Worm (Caenorhabditis elegans) whole organism, young adult: Measurements from ENCODE around the gene thn-6.
A peak's percentile ranks its signal among the peaks of the same experiment; 100 is the strongest.

ENCODE experiments used
- C17E4.6 ChIP-seq: fragments of 200-800 bp; sonication (Bioruptor generic); IDR thresholded peaks from 2 replicates; pipeline ENCODE4 v1.3.6; 2022; ENCODE audit warnings: missing genetic modification reagents, missing genetic modification characterization, missing compliant biosample characterization
- F23B12.7 ChIP-seq: sonication (generic microtip); optimal IDR thresholded peaks from 2 replicates; lab custom pipeline; 2017; ENCODE audit warnings: missing genetic modification characterization, mild to moderate bottlenecking, missing compliant biosample characterization, antibody characterized with exemption, moderate library complexity; ENCODE audit not compliant: insufficient read depth
- F33H1.4 ChIP-seq: fragments of 200-800 bp; sonication (Bioruptor generic); IDR thresholded peaks from 2 replicates; pipeline ENCODE4 v1.3.6; 2022; ENCODE audit warnings: missing genetic modification reagents, missing genetic modification characterization, missing compliant biosample characterization
- F37B4.10 ChIP-seq: fragments of 200-800 bp; sonication (Bioruptor generic); IDR thresholded peaks from 2 replicates; pipeline ENCODE4 v1.3.6; 2022; ENCODE audit warnings: missing genetic modification characterization, missing compliant biosample characterization
- F39B2.1 ChIP-seq: fragments of 200-800 bp; sonication (Bioruptor generic); IDR thresholded peaks from 2 replicates; pipeline ENCODE4 v1.3.6; 2022; ENCODE audit warnings: missing genetic modification reagents, missing genetic modification characterization, missing compliant biosample characterization
- F49E8.2 ChIP-seq: sonication (generic microtip); optimal IDR thresholded peaks from 3 replicates; lab custom pipeline; 2017; ENCODE audit warnings: missing genetic modification characterization, mild to moderate bottlenecking, missing compliant biosample characterization, antibody characterized with exemption, moderate library complexity; ENCODE audit not compliant: insufficient read depth
- F55B11.4 ChIP-seq: sonication (generic microtip); optimal IDR thresholded peaks from 2 replicates; lab custom pipeline; 2016; ENCODE audit warnings: missing compliant biosample characterization, missing genetic modification characterization, borderline replicate concordance; ENCODE audit not compliant: insufficient read depth
- F57A8.1 ChIP-seq: fragments of 200-800 bp; sonication (Bioruptor generic); optimal IDR thresholded peaks from 2 replicates; lab custom pipeline; 2018; ENCODE audit warnings: mild to moderate bottlenecking, missing genetic modification characterization, moderate library complexity, missing compliant biosample characterization
- K11D2.4 ChIP-seq: fragments of 200-800 bp; sonication (Bioruptor generic); IDR thresholded peaks from 2 replicates; pipeline ENCODE4 v1.3.6; 2022; ENCODE audit warnings: missing genetic modification reagents, missing genetic modification characterization, missing compliant biosample characterization
- K12H6.12 ChIP-seq: fragments of 200-800 bp; sonication (Bioruptor generic); optimal IDR thresholded peaks from 2 replicates; lab custom pipeline; 2018; ENCODE audit warnings: mild to moderate bottlenecking, missing genetic modification characterization, missing compliant biosample characterization
- Y53F4B.3 ChIP-seq: fragments of 200-800 bp; sonication (Bioruptor generic); IDR thresholded peaks from 2 replicates; pipeline ENCODE4 v1.3.6; 2022; ENCODE audit warnings: missing genetic modification reagents, missing genetic modification characterization, missing compliant biosample characterization
- Y67H2A.10 ChIP-seq: fragments of 200-800 bp; sonication (Bioruptor generic); conservative IDR thresholded peaks from 2 replicates; pipeline ENCODE4 v1.3.6; 2022; ENCODE audit warnings: missing genetic modification reagents, missing genetic modification characterization, missing compliant biosample characterization
- Y79H2A.3 ChIP-seq: fragments of 200-800 bp; sonication (Bioruptor generic); conservative IDR thresholded peaks from 2 replicates; pipeline ENCODE4 v1.3.6; 2022; ENCODE audit warnings: missing genetic modification reagents, missing genetic modification characterization, missing compliant biosample characterization
- bed-2 ChIP-seq: fragments of 200-800 bp; sonication (Bioruptor generic); IDR thresholded peaks from 2 replicates; pipeline ENCODE4 v1.3.6; 2022; ENCODE audit warnings: missing genetic modification reagents, missing genetic modification characterization, missing compliant biosample characterization
- ceh-91 ChIP-seq: fragments of 200-800 bp; sonication (Bioruptor generic); IDR thresholded peaks from 2 replicates; pipeline ENCODE4 v1.3.6; 2022; ENCODE audit warnings: missing genetic modification reagents, missing genetic modification characterization, missing compliant biosample characterization
- dox-1 ChIP-seq: fragments of 200-800 bp; sonication (Bioruptor generic); IDR thresholded peaks from 2 replicates; pipeline ENCODE4 v1.3.6; 2022; ENCODE audit warnings: missing genetic modification reagents, missing genetic modification characterization, missing compliant biosample characterization
- dpff-1 ChIP-seq: sonication (generic microtip); optimal IDR thresholded peaks from 2 replicates; lab custom pipeline; 2017; ENCODE audit warnings: mild to moderate bottlenecking, missing genetic modification characterization, missing compliant biosample characterization
- egrh-3 ChIP-seq: fragments of 200-800 bp; sonication (Bioruptor generic); IDR thresholded peaks from 2 replicates; pipeline ENCODE4 v1.3.6; 2022; ENCODE audit warnings: missing genetic modification reagents, missing genetic modification characterization, missing compliant biosample characterization
- ekl-4 ChIP-seq: fragments of 200-800 bp; sonication (Bioruptor generic); IDR thresholded peaks from 2 replicates; pipeline ENCODE4 v1.3.6; 2022; ENCODE audit warnings: missing genetic modification reagents, missing genetic modification characterization, missing compliant biosample characterization
- ets-4 ChIP-seq: fragments of 200-800 bp; sonication (Bioruptor generic); optimal IDR thresholded peaks from 2 replicates; lab custom pipeline; 2018; ENCODE audit warnings: mild to moderate bottlenecking, missing genetic modification characterization, missing compliant biosample characterization
- him-1 ChIP-seq: sonication (generic microtip); optimal IDR thresholded peaks from 2 replicates; lab custom pipeline; 2016; ENCODE audit warnings: missing genotype, missing genetic modification reagents, missing genetic modification characterization, missing compliant biosample characterization
- hlh-26 ChIP-seq: fragments of 200-800 bp; sonication (Bioruptor generic); conservative IDR thresholded peaks from 2 replicates; pipeline ENCODE4 v1.3.6; 2022; ENCODE audit warnings: missing genetic modification reagents, missing genetic modification characterization, missing compliant biosample characterization
- hmg-1.2 ChIP-seq: fragments of 200-800 bp; sonication (Bioruptor generic); IDR thresholded peaks from 2 replicates; pipeline ENCODE4 v1.3.6; 2022; ENCODE audit warnings: missing genetic modification reagents, missing genetic modification characterization, missing compliant biosample characterization
- lag-1 ChIP-seq: fragments of 200-800 bp; sonication (Bioruptor generic); IDR thresholded peaks from 2 replicates; pipeline ENCODE4 v1.3.6; 2022; ENCODE audit warnings: missing genetic modification reagents, missing genetic modification characterization, missing compliant biosample characterization
- let-526 ChIP-seq: fragments of 200-800 bp; sonication (Bioruptor generic); IDR thresholded peaks from 2 replicates; pipeline ENCODE4 v1.3.6; 2022; ENCODE audit warnings: missing genetic modification reagents, missing genetic modification characterization, missing compliant biosample characterization
- lin-54 ChIP-seq: fragments of 200-800 bp; sonication (Bioruptor generic); optimal IDR thresholded peaks from 2 replicates; lab custom pipeline; 2018; ENCODE audit warnings: mild to moderate bottlenecking, missing genetic modification characterization, missing compliant biosample characterization
- lsl-1 ChIP-seq: fragments of 200-800 bp; sonication (Bioruptor generic); optimal IDR thresholded peaks from 2 replicates; lab custom pipeline; 2018; ENCODE audit warnings: mild to moderate bottlenecking, missing genetic modification characterization, moderate library complexity, missing compliant biosample characterization
- mxl-1 ChIP-seq: sonication (generic microtip); optimal IDR thresholded peaks from 2 replicates; lab custom pipeline; 2016; ENCODE audit warnings: missing genetic modification characterization, missing compliant biosample characterization
- nfyb-1 ChIP-seq: fragments of 200-800 bp; sonication (Bioruptor generic); IDR thresholded peaks from 2 replicates; pipeline ENCODE4 v1.3.6; 2022; ENCODE audit warnings: missing genetic modification reagents, missing genetic modification characterization, missing compliant biosample characterization
- nhr-179 ChIP-seq: sonication (generic microtip); optimal IDR thresholded peaks from 2 replicates; lab custom pipeline; 2016; ENCODE audit warnings: mild to moderate bottlenecking, missing genetic modification characterization, missing compliant biosample characterization
- nhr-80 ChIP-seq: sonication (generic microtip); optimal IDR thresholded peaks from 2 replicates; lab custom pipeline; 2016; ENCODE audit warnings: missing genetic modification characterization, missing compliant biosample characterization
- rcor-1 ChIP-seq: fragments of 200-800 bp; sonication (Bioruptor generic); IDR thresholded peaks from 2 replicates; pipeline ENCODE4 v1.3.6; 2022; ENCODE audit warnings: missing genetic modification reagents, missing genetic modification characterization, missing compliant biosample characterization
- repo-1 ChIP-seq: sonication (generic microtip); optimal IDR thresholded peaks from 2 replicates; lab custom pipeline; 2017; ENCODE audit warnings: mild to moderate bottlenecking, missing genetic modification characterization, missing compliant biosample characterization
- snpc-1.1 ChIP-seq: sonication (generic microtip); optimal IDR thresholded peaks from 2 replicates; lab custom pipeline; 2017; ENCODE audit warnings: missing genetic modification characterization, mild to moderate bottlenecking, missing compliant biosample characterization, antibody characterized with exemption, moderate library complexity, missing genotype, missing genetic modification reagents; ENCODE audit not compliant: insufficient read depth
- snpc-4 ChIP-seq, 5 experiments: fragments of 150-350 bp in 1 of 5; sonication (generic microtip) in 4 of 5; optimal IDR thresholded peaks; 2 replicates each; lab custom pipeline; 2014 to 2018; ENCODE audit warnings: missing genetic modification characterization in 5 of 5, missing biosample characterization in 3 of 5, antibody characterized with exemption in 2 of 5, mild to moderate bottlenecking in 2 of 5, missing compliant biosample characterization in 2 of 5, missing genotype in 2 of 5, moderate library complexity in 2 of 5, missing genetic modification reagents in 1 of 5
- tbp1 ChIP-seq: fragments of 200-800 bp; sonication (Bioruptor generic); optimal IDR thresholded peaks from 2 replicates; lab custom pipeline; 2018; ENCODE audit warnings: mild to moderate bottlenecking, missing genetic modification characterization, missing compliant biosample characterization
- ztf-22 ChIP-seq: fragments of 200-800 bp; sonication (Bioruptor generic); optimal IDR thresholded peaks from 2 replicates; lab custom pipeline; 2018; ENCODE audit warnings: mild to moderate bottlenecking, missing genetic modification characterization, moderate library complexity, missing compliant biosample characterization
- ztf-28 ChIP-seq: fragments of 200-800 bp; sonication (Bioruptor generic); IDR thresholded peaks from 2 replicates; pipeline ENCODE4 v1.3.6; 2022; ENCODE audit warnings: missing genetic modification reagents, missing genetic modification characterization, missing compliant biosample characterization

thn-6 gene

ce11 chrIV:5209390-5209789 lies 19.3 kb upstream of the thn-6 start, which contains the start of the genes Y59E9AL.36 and nbet-1 (continued):
- TF ChIP-seq Y53F4B.3 (GFP tag; lab: Robert Waterston, UW) (no peak), lag-1 (no peak), C17E4.6 (GFP tag; lab: Robert Waterston, UW) (0 out of 2 replicates have a peak, but pooled peaks have one; percentile 14), nfyb-1 (GFP tag; lab: Robert Waterston, UW) (no peak), F37B4.10 (GFP tag; lab: Robert Waterston, UW) (no peak), him-1 (no peak), hmg-1.2 (GFP tag; lab: Robert Waterston, UW) (peak; percentile 49), K11D2.4 (GFP tag; lab: Robert Waterston, UW) (peak; percentile 42; the same call in 1 of the 2 replicates), K12H6.12 (tag; lab: Kevin White, UChicago) (peak; percentile 36), snpc-1.1 (tag; lab: Kevin White, UChicago) (peak; percentile 46), F49E8.2 (tag; lab: Kevin White, UChicago) (no peak)

- TF ChIP-seq lag-1 (no peak), snpc-4 (GFP tag; optimal IDR thresholded peaks at IDR 0.05; lab: Kevin White, UChicago) (no peak), snpc-4 (tag; optimal IDR thresholded peaks at IDR 0.05; lab: Kevin White, UChicago) (peak in 1 of 4 experiments; percentile 83), dox-1 (GFP tag; lab: Robert Waterston, UW) (no peak), Y67H2A.10 (GFP tag; lab: Robert Waterston, UW) (no peak), rcor-1 (GFP tag; lab: Robert Waterston, UW) (no peak), hlh-26 (GFP tag; lab: Robert Waterston, UW) (no peak), nhr-80 (tag; lab: Kevin White, UChicago) (no peak), tbp1 (GFP tag; lab: Kevin White, UChicago) (peak; percentile 7), mxl-1 (tag; lab: Kevin White, UChicago) (no peak), F55B11.4 (no peak), lsl-1 (GFP tag; lab: Kevin White, UChicago) (peak; percentile 75), F49E8.2 (tag; lab: Kevin White, UChicago) (no peak), F33H1.4 (peak; percentile 46; the same call in 1 of the 2 replicates), ekl-4 (GFP tag; lab: Robert Waterston, UW) (no peak)
Observed at ce11 chrIV:5210606-5211005, 18.1 kb upstream of the thn-6 start.

DNA sequence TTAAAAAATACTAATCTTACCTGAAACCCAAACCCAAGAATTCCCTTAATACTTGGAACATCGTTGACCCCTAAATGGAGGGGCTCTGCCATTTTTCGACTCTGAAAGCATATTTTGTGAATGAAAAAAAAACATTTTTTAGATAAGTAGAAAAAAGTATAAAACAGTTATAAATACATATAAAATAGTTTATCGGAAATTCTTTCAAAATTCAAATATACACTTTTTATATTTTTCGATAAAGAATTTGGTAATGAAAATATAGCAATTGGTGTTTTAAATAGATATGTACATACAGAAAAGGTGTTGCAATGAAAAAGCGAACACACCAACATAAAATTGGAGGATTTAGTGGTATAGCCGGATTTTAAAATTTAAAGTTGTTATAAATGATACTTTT lies 13.6 kb upstream of the thn-6 start, which contains the start of gene Y59E9AL.4:
TSS of gene Y59E9AL.4 (minus strand) at position 101 of the 400 bp plus-strand sequence.
- TF ChIP-seq egrh-3 (GFP tag; lab: Robert Waterston, UW): no peak
- no peak for TF ChIP-seq lin-54
- no peak for TF ChIP-seq ceh-91
- TF ChIP-seq snpc-1.1 (tag; lab: Kevin White, UChicago): no peak
- TF ChIP-seq bed-2 (GFP tag; lab: Robert Waterston, UW): no peak
- TF ChIP-seq nhr-179: no peak
- TF ChIP-seq F49E8.2 (tag; lab: Kevin White, UChicago): no peak
- TF ChIP-seq dpff-1 (tag; lab: Kevin White, UChicago): no peak
- TF ChIP-seq F39B2.1 (GFP tag; lab: Robert Waterston, UW): no peak
- TF ChIP-seq Y79H2A.3 (GFP tag; lab: Robert Waterston, UW): no peak
- TF ChIP-seq F57A8.1 (GFP tag; lab: Kevin White, UChicago): no peak
- TF ChIP-seq F33H1.4: no peak
- TF ChIP-seq F23B12.7 (tag; lab: Kevin White, UChicago): no peak
- TF ChIP-seq ztf-28 (GFP tag; lab: Robert Waterston, UW): no peak
- no peak for TF ChIP-seq ztf-22 (GFP tag; lab: Kevin White, UChicago)
- TF ChIP-seq let-526: no peak
- TF ChIP-seq repo-1 (tag; lab: Kevin White, UChicago): no peak
- TF ChIP-seq ets-4 (GFP tag; lab: Kevin White, UChicago): no peak
